Worm (Caenorhabditis elegans) whole organism, dauer: ENCODE results near the gene elpc-3.
"Not testable (repeated sequence)": the region's sequence is repeated elsewhere in the genome, so short reads cannot be mapped to it uniquely, and the experiment has no call there.

Experiments used
- unc-62 ChIP-seq: sonication (generic microtip); optimal IDR thresholded peaks from 2 replicates; lab custom pipeline; 2017; ENCODE audit warnings: missing biosample characterization, missing genetic modification reagents, missing genetic modification characterization

elpc-3 gene

DNA sequence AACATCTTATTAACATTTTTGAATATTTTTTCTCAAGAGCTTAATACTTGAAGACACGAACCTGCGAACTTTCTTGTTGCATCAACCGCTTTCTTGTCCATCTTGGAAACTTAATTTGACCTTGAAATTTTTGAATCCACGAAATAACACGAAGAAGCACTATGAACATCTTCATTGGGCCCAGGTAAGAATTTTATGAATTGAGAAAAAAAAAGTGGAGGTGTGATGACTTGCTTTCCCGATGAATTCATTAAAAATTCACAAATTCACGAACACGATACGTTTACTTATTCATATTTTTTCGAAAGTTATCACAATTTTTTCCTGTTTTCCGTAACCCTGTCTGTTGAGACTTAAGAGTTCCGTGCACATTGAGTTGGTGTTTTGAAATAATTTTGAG is 50.5 kb downstream of the elpc-3 start, which contains the start of gene C27A7.6:
Gene C27A7.6, minus strand, starts transcription at position 101 of the 400 bp plus-strand sequence.
- TF ChIP-seq unc-62 (GFP tag; lab: Kevin White, UChicago): not testable (repeated sequence)
